Fruit fly (Drosophila melanogaster) whole organism, prepupa: ENCODE measurements around the gene CG32071.

Source experiments
- Blimp-1 ChIP-seq: fragments of 200-800 bp; sonication (Bioruptor generic); optimal IDR thresholded peaks from 3 replicates; lab custom pipeline; 2017; ENCODE audit warnings: missing biosample characterization, missing genetic modification characterization, mild to moderate bottlenecking, moderate library complexity, missing genetic modification reagents
- CG10669 ChIP-seq: fragments of 200-800 bp; sonication (Bioruptor generic); optimal IDR thresholded peaks from 3 replicates; lab custom pipeline; 2018; ENCODE audit warnings: missing biosample characterization, mild to moderate bottlenecking, missing genetic modification characterization, moderate library complexity
- CG11294 ChIP-seq: fragments of 200-800 bp; sonication (Bioruptor generic); IDR thresholded peaks from 2 replicates; pipeline ENCODE4 v1.3.6; 2022; ENCODE audit warnings: missing biosample characterization, missing genetic modification characterization
- CG11762 ChIP-seq: fragments of 200-800 bp; sonication (Bioruptor generic); optimal IDR thresholded peaks from 3 replicates; lab custom pipeline; 2016; ENCODE audit warnings: missing biosample characterization, missing genetic modification characterization; ENCODE audit not compliant: insufficient read depth
- CG11902 ChIP-seq: fragments of 200-800 bp; sonication (Bioruptor generic); optimal IDR thresholded peaks from 3 replicates; lab custom pipeline; 2016; ENCODE audit warnings: missing biosample characterization, missing genetic modification characterization
- CG1621 ChIP-seq: fragments of 200-800 bp; sonication (Bioruptor generic); optimal IDR thresholded peaks from 3 replicates; lab custom pipeline; 2018; ENCODE audit warnings: missing biosample characterization, mild to moderate bottlenecking, missing genetic modification characterization
- CG16779 ChIP-seq: fragments of 200-800 bp; sonication (Bioruptor generic); optimal IDR thresholded peaks from 3 replicates; lab custom pipeline; 2017; ENCODE audit warnings: missing biosample characterization, mild to moderate bottlenecking, missing genetic modification characterization
- CG3032 ChIP-seq: fragments of 200-800 bp; optimal IDR thresholded peaks from 2 replicates; lab custom pipeline; 2019; ENCODE audit warnings: missing biosample characterization, mild to moderate bottlenecking, missing genetic modification characterization, moderate library complexity
- CG31627 ChIP-seq: fragments of 200-800 bp; sonication (Bioruptor generic); optimal IDR thresholded peaks from 3 replicates; lab custom pipeline; 2016; ENCODE audit warnings: missing biosample characterization, missing genetic modification characterization
- CG32006 ChIP-seq: fragments of 200-800 bp; sonication (Bioruptor generic); optimal IDR thresholded peaks from 3 replicates; lab custom pipeline; 2017; ENCODE audit warnings: missing biosample characterization, mild to moderate bottlenecking, missing genetic modification characterization
- CG34406 ChIP-seq: fragments of 200-800 bp; sonication (Bioruptor generic); optimal IDR thresholded peaks from 3 replicates; lab custom pipeline; 2016; ENCODE audit warnings: missing biosample characterization, missing genetic modification characterization
- CG3919 ChIP-seq: fragments of 200-800 bp; sonication (Bioruptor generic); optimal IDR thresholded peaks from 3 replicates; lab custom pipeline; 2016; ENCODE audit warnings: missing biosample characterization, missing genetic modification characterization
- CG4318 ChIP-seq: fragments of 200-800 bp; sonication (Bioruptor generic); optimal IDR thresholded peaks from 3 replicates; lab custom pipeline; 2017; ENCODE audit warnings: missing biosample characterization, mild to moderate bottlenecking, missing genetic modification characterization
- CG6163 ChIP-seq: fragments of 200-800 bp; sonication (Bioruptor generic); IDR thresholded peaks from 3 replicates; pipeline ENCODE4 v1.3.6; 2022; ENCODE audit warnings: missing biosample characterization, missing genetic modification characterization
- CG6276 ChIP-seq: fragments of 200-800 bp; sonication (Bioruptor generic); optimal IDR thresholded peaks from 2 replicates; lab custom pipeline; 2017; ENCODE audit warnings: missing biosample characterization, mild to moderate bottlenecking, missing genetic modification characterization
- CG6792 ChIP-seq: fragments of 200-800 bp; sonication (Bioruptor generic); optimal IDR thresholded peaks from 3 replicates; lab custom pipeline; 2016; ENCODE audit warnings: missing biosample characterization, missing genetic modification characterization
- CG6808 ChIP-seq: fragments of 200-800 bp; sonication (Bioruptor generic); optimal IDR thresholded peaks from 3 replicates; lab custom pipeline; 2017; ENCODE audit warnings: missing biosample characterization, missing genetic modification characterization, mild to moderate bottlenecking, moderate library complexity, missing genetic modification reagents
- CG6854 ChIP-seq: fragments of 200-800 bp; sonication (Bioruptor generic); optimal IDR thresholded peaks from 2 replicates; lab custom pipeline; 2017; ENCODE audit warnings: missing biosample characterization, mild to moderate bottlenecking, missing genetic modification characterization
- CG7368 ChIP-seq: fragments of 200-800 bp; sonication (Bioruptor generic); optimal IDR thresholded peaks from 3 replicates; lab custom pipeline; 2016; ENCODE audit warnings: missing biosample characterization, missing genetic modification characterization
- CG8119 ChIP-seq: fragments of 200-800 bp; sonication (Bioruptor generic); IDR thresholded peaks from 3 replicates; pipeline ENCODE4 v1.3.6; 2022; ENCODE audit warnings: missing biosample characterization, missing genetic modification characterization
- CG8319 ChIP-seq: fragments of 200-800 bp; sonication (Bioruptor generic); optimal IDR thresholded peaks from 3 replicates; lab custom pipeline; 2016; ENCODE audit warnings: missing biosample characterization, missing genetic modification characterization
- CG8632 ChIP-seq: fragments of 200-800 bp; sonication (Bioruptor generic); optimal IDR thresholded peaks from 3 replicates; lab custom pipeline; 2016; ENCODE audit warnings: missing biosample characterization, missing genetic modification characterization
- CG9139 ChIP-seq: fragments of 200-800 bp; sonication (Bioruptor generic); optimal IDR thresholded peaks from 3 replicates; lab custom pipeline; 2017; ENCODE audit warnings: missing biosample characterization, mild to moderate bottlenecking, missing genetic modification characterization
- Eip78C ChIP-seq: fragments of 200-800 bp; sonication (Bioruptor generic); peaks from one replicate; lab custom pipeline; 2016; ENCODE audit warnings: missing biosample characterization, missing genetic modification characterization
- Eip93F ChIP-seq: fragments of 200-800 bp; sonication (Bioruptor generic); optimal IDR thresholded peaks from 2 replicates; lab custom pipeline; 2016; ENCODE audit warnings: missing biosample characterization, mild to moderate bottlenecking, missing genetic modification characterization
- Ets21C ChIP-seq: fragments of 200-800 bp; sonication (Bioruptor generic); optimal IDR thresholded peaks from 3 replicates; lab custom pipeline; 2016; ENCODE audit warnings: missing biosample characterization, missing genetic modification characterization
- Ets96B ChIP-seq: fragments of 200-800 bp; optimal IDR thresholded peaks from 2 replicates; lab custom pipeline; 2019; ENCODE audit warnings: missing biosample characterization, mild to moderate bottlenecking, missing genetic modification characterization, moderate library complexity
- Gug ChIP-seq: fragments of 200-800 bp; sonication (Bioruptor generic); IDR thresholded peaks from 2 replicates; pipeline ENCODE4 v1.3.6; 2022; ENCODE audit warnings: missing biosample characterization, missing genetic modification characterization
- Hr38 ChIP-seq: sonication (Bioruptor generic); optimal IDR thresholded peaks from 2 replicates; lab custom pipeline; 2016; ENCODE audit warnings: missing biosample characterization, missing genetic modification characterization
- Hr39 ChIP-seq: fragments of 200-800 bp; sonication (Bioruptor generic); optimal IDR thresholded peaks from 2 replicates; lab custom pipeline; 2016; ENCODE audit warnings: missing biosample characterization, missing genetic modification characterization
- Lpt ChIP-seq: fragments of 200-800 bp; sonication (Bioruptor generic); optimal IDR thresholded peaks from 3 replicates; lab custom pipeline; 2016; ENCODE audit warnings: missing biosample characterization, missing genetic modification characterization
- Met ChIP-seq: fragments of 200-800 bp; sonication (Bioruptor generic); optimal IDR thresholded peaks from 3 replicates; lab custom pipeline; 2016; ENCODE audit warnings: missing biosample characterization, missing genetic modification characterization
- Smox ChIP-seq: fragments of 200-800 bp; sonication (Bioruptor generic); optimal IDR thresholded peaks from 3 replicates; lab custom pipeline; 2016; ENCODE audit warnings: missing biosample characterization, missing genetic modification characterization
- Sox14 ChIP-seq: fragments of 200-800 bp; sonication (Bioruptor generic); optimal IDR thresholded peaks from 3 replicates; lab custom pipeline; 2016; ENCODE audit warnings: missing biosample characterization, missing genetic modification characterization
- achi ChIP-seq: fragments of 200-800 bp; sonication (Bioruptor generic); optimal IDR thresholded peaks from 3 replicates; lab custom pipeline; 2016; ENCODE audit warnings: missing biosample characterization, missing genetic modification characterization
- acj6 ChIP-seq: fragments of 200-800 bp; sonication (Bioruptor generic); optimal IDR thresholded peaks from 3 replicates; lab custom pipeline; 2016; ENCODE audit warnings: missing biosample characterization, missing genetic modification characterization
- cyc ChIP-seq: fragments of 200-800 bp; sonication (Bioruptor generic); optimal IDR thresholded peaks from 3 replicates; lab custom pipeline; 2016; ENCODE audit warnings: missing biosample characterization, missing genetic modification characterization
- dsx ChIP-seq: fragments of 200-800 bp; optimal IDR thresholded peaks from 3 replicates; lab custom pipeline; 2019; ENCODE audit warnings: missing biosample characterization, mild to moderate bottlenecking, missing genetic modification characterization, moderate library complexity; ENCODE audit not compliant: poor library complexity, severe bottlenecking
- eg ChIP-seq: fragments of 200-800 bp; sonication (Bioruptor generic); IDR thresholded peaks from 3 replicates; pipeline ENCODE4 v1.3.6; 2022; ENCODE audit warnings: missing biosample characterization, missing genetic modification characterization
- esn ChIP-seq: fragments of 200-800 bp; sonication (Bioruptor generic); optimal IDR thresholded peaks from 2 replicates; lab custom pipeline; 2016; ENCODE audit warnings: missing biosample characterization, mild to moderate bottlenecking, missing genetic modification characterization, moderate library complexity
- fd59A ChIP-seq: fragments of 200-800 bp; sonication (Bioruptor generic); optimal IDR thresholded peaks from 2 replicates; lab custom pipeline; 2017; ENCODE audit warnings: missing biosample characterization, mild to moderate bottlenecking, missing genetic modification characterization, missing genetic modification reagents
- fd85E ChIP-seq: fragments of 200-800 bp; sonication (Bioruptor generic); optimal IDR thresholded peaks from 3 replicates; lab custom pipeline; 2016; ENCODE audit warnings: missing biosample characterization, missing genetic modification characterization
- fkh ChIP-seq: fragments of 200-800 bp; sonication (Bioruptor generic); optimal IDR thresholded peaks from 3 replicates; lab custom pipeline; 2017; ENCODE audit warnings: missing biosample characterization, mild to moderate bottlenecking, missing genetic modification characterization, moderate library complexity
- lz ChIP-seq: fragments of 200-800 bp; sonication (Bioruptor generic); optimal IDR thresholded peaks from 3 replicates; lab custom pipeline; 2016; ENCODE audit warnings: missing biosample characterization, missing genetic modification characterization
- net ChIP-seq: fragments of 200-800 bp; sonication (Bioruptor generic); optimal IDR thresholded peaks from 3 replicates; lab custom pipeline; 2016; ENCODE audit warnings: missing biosample characterization, missing genetic modification characterization
- pdm3 ChIP-seq: fragments of 200-800 bp; sonication (Bioruptor generic); optimal IDR thresholded peaks from 3 replicates; lab custom pipeline; 2016; ENCODE audit warnings: missing biosample characterization, missing genetic modification characterization
- salr ChIP-seq, 2 experiments: fragments of 200-800 bp; sonication (Bioruptor generic); optimal IDR thresholded peaks; 3 replicates each; lab custom pipeline; 2016 to 2018; ENCODE audit warnings: missing biosample characterization in 2 of 2, missing genetic modification characterization in 2 of 2, mild to moderate bottlenecking in 1 of 2
- spab ChIP-seq: fragments of 200-800 bp; sonication (Bioruptor generic); optimal IDR thresholded peaks from 2 replicates; lab custom pipeline; 2017; ENCODE audit warnings: missing biosample characterization, mild to moderate bottlenecking, missing genetic modification characterization, missing genetic modification reagents
- ss ChIP-seq, 2 experiments: fragments of 200-800 bp; sonication (Bioruptor generic); optimal IDR thresholded peaks; 2 replicates in 1 of 2; 3 replicates in 1 of 2; lab custom pipeline; 2017 to 2018; ENCODE audit warnings: mild to moderate bottlenecking in 2 of 2, missing biosample characterization in 2 of 2, missing genetic modification characterization in 2 of 2, moderate library complexity in 1 of 2
- svp ChIP-seq: fragments of 200-800 bp; sonication (Bioruptor generic); peaks from one replicate; lab custom pipeline; 2016; ENCODE audit warnings: missing biosample characterization, missing genetic modification characterization
- vri ChIP-seq: fragments of 200-800 bp; sonication (Bioruptor generic); optimal IDR thresholded peaks from 3 replicates; lab custom pipeline; 2016; ENCODE audit warnings: missing biosample characterization, mild to moderate bottlenecking, missing genetic modification characterization

The CG32071 gene

dm6 chr3L:11120419-11120958 is 16.8 kb upstream of the CG32071 start, which contains the start of the genes FoxK and mRpL2:
Gene FoxK, minus strand, starts transcription at chr3L:11120783.
Gene mRpL2, plus strand, starts transcription at chr3L:11120847.
- peak; percentile 94 for TF ChIP-seq CG9139
- TF ChIP-seq esn (GFP tag; lab: Kevin White, UChicago): peak; percentile 41
- peak; percentile 57 for TF ChIP-seq CG11762
- peak; percentile 90 for TF ChIP-seq Eip78C (GFP tag; lab: Kevin White, UChicago)
- TF ChIP-seq Blimp-1: peak; percentile 23
- TF ChIP-seq CG8319 (GFP tag; lab: Kevin White, UChicago): peak; percentile 26
- no peak for TF ChIP-seq fkh (GFP tag; lab: Kevin White, UChicago)
- peak; percentile 83 for TF ChIP-seq CG6163 (GFP tag; lab: Robert Waterston, UW)
- TF ChIP-seq CG11294 (GFP tag; lab: Robert Waterston, UW): no peak
- peak; percentile 58 for TF ChIP-seq CG7368 (GFP tag; lab: Kevin White, UChicago)
- peak; percentile 12 for TF ChIP-seq Hr39 (GFP tag; lab: Kevin White, UChicago)
- TF ChIP-seq CG6808 (GFP tag; lab: Kevin White, UChicago): peak; percentile 96
- TF ChIP-seq Sox14 (GFP tag; lab: Kevin White, UChicago): peak; percentile 62
- peak; percentile 63 for TF ChIP-seq CG8632 (GFP tag; lab: Kevin White, UChicago)
- peak; percentile 11 for TF ChIP-seq CG4318
- peak; percentile 91 for TF ChIP-seq Lpt (GFP tag; lab: Kevin White, UChicago)
- no peak for TF ChIP-seq cyc (GFP tag; lab: Kevin White, UChicago)
- TF ChIP-seq Hr38 (GFP tag; lab: Kevin White, UChicago): peak; percentile 2
- peak; percentile 63 for TF ChIP-seq CG3919
- TF ChIP-seq achi (GFP tag; lab: Kevin White, UChicago): peak; percentile 66
- TF ChIP-seq acj6: no peak
- no peak for TF ChIP-seq Eip93F
- peak; percentile 80 for TF ChIP-seq Ets96B (tag; lab: Kevin White, UChicago)
- peak; percentile 62 for TF ChIP-seq Met
- TF ChIP-seq Smox (GFP tag; lab: Kevin White, UChicago): peak; percentile 28
- peak; percentile 61 for TF ChIP-seq fd59A (GFP tag; lab: Kevin White, UChicago)
- TF ChIP-seq ss (GFP tag; optimal IDR thresholded peaks at IDR 0.05; lab: Kevin White, UChicago): peak; percentile 96 to 97
- TF ChIP-seq pdm3 (GFP tag; lab: Kevin White, UChicago): peak; percentile 71
- peak; percentile 70 for TF ChIP-seq CG1621
- peak; percentile 77 for TF ChIP-seq CG32006 (GFP tag; lab: Kevin White, UChicago)
- TF ChIP-seq CG34406 (GFP tag; lab: Kevin White, UChicago): peak; percentile 51
- TF ChIP-seq CG3032: peak; percentile 77
- peak; percentile 85 for TF ChIP-seq vri
- TF ChIP-seq Gug (GFP tag; lab: Robert Waterston, UW): 0 out of 2 replicates have a peak, but pooled peaks have one; percentile 9
- peak; percentile 92 for TF ChIP-seq CG8119
- no peak for TF ChIP-seq CG11902 (GFP tag; lab: Kevin White, UChicago)
- TF ChIP-seq CG31627: no peak
- TF ChIP-seq svp: peak; percentile 74
- peak; percentile 22 for TF ChIP-seq Ets21C
- TF ChIP-seq eg (GFP tag; lab: Robert Waterston, UW): peak; percentile 89
- TF ChIP-seq net (GFP tag; lab: Kevin White, UChicago): peak; percentile 84
- peak; percentile 94 for TF ChIP-seq CG6276 (GFP tag; lab: Kevin White, UChicago)
- TF ChIP-seq dsx (GFP tag; lab: Kevin White, UChicago): peak; percentile 77
- TF ChIP-seq fd85E (GFP tag; lab: Kevin White, UChicago): peak; percentile 42
- peak; percentile 54 to 90 for TF ChIP-seq salr (GFP tag; optimal IDR thresholded peaks at IDR 0.05; lab: Kevin White, UChicago)
- TF ChIP-seq lz (GFP tag; lab: Kevin White, UChicago): no peak
- TF ChIP-seq CG6854: peak; percentile 65
- TF ChIP-seq CG6792 (GFP tag; lab: Kevin White, UChicago): peak; percentile 37
- peak; percentile 84 for TF ChIP-seq CG10669 (GFP tag; lab: Kevin White, UChicago)
- TF ChIP-seq spab: peak; percentile 86
- TF ChIP-seq CG16779 (tag; lab: Kevin White, UChicago): peak; percentile 90
